Fruit fly (Drosophila melanogaster) whole organism, embryonic: ENCODE data around the gene UQCR-14L.

Source experiments
- CG10321 ChIP-seq: fragments of 200-800 bp; sonication (Bioruptor generic); IDR thresholded peaks from 2 replicates; pipeline ENCODE4 v1.3.6; 2022; ENCODE audit warnings: missing biosample characterization, missing genetic modification characterization
- CG11085 ChIP-seq: fragments of 200-800 bp; sonication (Bioruptor generic); IDR thresholded peaks from 2 replicates; pipeline ENCODE4 v1.3.6; 2022; ENCODE audit warnings: missing biosample characterization, missing genetic modification characterization
- CG11504 ChIP-seq: fragments of 200-800 bp; sonication (Bioruptor generic); optimal IDR thresholded peaks from 3 replicates; lab custom pipeline; 2019; ENCODE audit warnings: missing biosample characterization, mild to moderate bottlenecking, missing genetic modification characterization, moderate library complexity
- CG12155 ChIP-seq: fragments of 200-800 bp; sonication (Bioruptor generic); optimal IDR thresholded peaks from 3 replicates; lab custom pipeline; 2016; ENCODE audit warnings: missing biosample characterization, missing genetic modification characterization
- CG12219 ChIP-seq: fragments of 200-800 bp; sonication (Bioruptor generic); optimal IDR thresholded peaks from 3 replicates; lab custom pipeline; 2018; ENCODE audit warnings: missing biosample characterization, mild to moderate bottlenecking, missing genetic modification characterization
- CG13287 ChIP-seq: fragments of 200-800 bp; sonication (Bioruptor generic); IDR thresholded peaks from 2 replicates; pipeline ENCODE4 v1.3.6; 2022; ENCODE audit warnings: missing biosample characterization, missing genetic modification characterization; ENCODE audit not compliant: partially characterized antibody
- CG13296 ChIP-seq: fragments of 200-800 bp; sonication (Bioruptor generic); optimal IDR thresholded peaks from 3 replicates; lab custom pipeline; 2018; ENCODE audit warnings: missing biosample characterization, mild to moderate bottlenecking, missing genetic modification characterization
- CG14965 ChIP-seq: fragments of 200-800 bp; sonication (Bioruptor generic); optimal IDR thresholded peaks from 2 replicates; lab custom pipeline; 2016; ENCODE audit warnings: missing biosample characterization, missing genetic modification characterization, borderline replicate concordance
- CG17912 ChIP-seq: fragments of 200-800 bp; sonication (Bioruptor generic); optimal IDR thresholded peaks from 2 replicates; lab custom pipeline; 2018; ENCODE audit warnings: missing biosample characterization, mild to moderate bottlenecking, missing genetic modification characterization
- CG2678 ChIP-seq: fragments of 200-800 bp; sonication (Bioruptor generic); optimal IDR thresholded peaks from 3 replicates; lab custom pipeline; 2019; ENCODE audit warnings: missing biosample characterization, mild to moderate bottlenecking, missing genetic modification characterization, moderate library complexity
- CG32772 ChIP-seq: fragments of 200-800 bp; sonication (Bioruptor generic); IDR thresholded peaks from 2 replicates; pipeline ENCODE4 v1.3.6; 2022; ENCODE audit warnings: missing biosample characterization, missing genetic modification characterization
- CG4360 ChIP-seq: fragments of 200-800 bp; sonication (Bioruptor generic); IDR thresholded peaks from 2 replicates; pipeline ENCODE4 v1.3.6; 2022; ENCODE audit warnings: missing biosample characterization, missing genetic modification characterization
- CG4617 ChIP-seq: fragments of 200-800 bp; sonication (Bioruptor generic); optimal IDR thresholded peaks from 3 replicates; lab custom pipeline; 2016; ENCODE audit warnings: missing biosample characterization, missing genetic modification characterization, borderline replicate concordance
- CG6175 ChIP-seq: fragments of 200-800 bp; sonication (Bioruptor generic); IDR thresholded peaks from 3 replicates; pipeline ENCODE4 v1.3.6; 2022; ENCODE audit warnings: missing biosample characterization, missing genetic modification characterization
- CG7357 ChIP-seq: fragments of 200-800 bp; sonication (Bioruptor generic); IDR thresholded peaks from 3 replicates; pipeline ENCODE4 v1.3.6; 2022; ENCODE audit warnings: missing biosample characterization, missing genetic modification characterization
- CG7372 ChIP-seq: fragments of 200-800 bp; sonication (Bioruptor generic); IDR thresholded peaks from 2 replicates; pipeline ENCODE4 v1.3.6; 2022; ENCODE audit warnings: missing biosample characterization, missing genetic modification characterization
- CG7839 ChIP-seq: fragments of 200-800 bp; sonication (Bioruptor generic); optimal IDR thresholded peaks from 3 replicates; lab custom pipeline; 2018; ENCODE audit warnings: missing biosample characterization, mild to moderate bottlenecking, missing genetic modification characterization, moderate library complexity
- CG8290 ChIP-seq, 3 experiments: fragments of 200-800 bp; sonication (Bioruptor generic); optimal IDR thresholded peaks; 2 replicates each; lab custom pipeline; 2016 to 2019; ENCODE audit warnings: missing biosample characterization in 3 of 3, missing genetic modification characterization in 3 of 3, mild to moderate bottlenecking in 2 of 3, moderate library complexity in 1 of 3
- CG8388 ChIP-seq: fragments of 200-800 bp; sonication (Bioruptor generic); optimal IDR thresholded peaks from 2 replicates; lab custom pipeline; 2019; ENCODE audit warnings: missing biosample characterization, mild to moderate bottlenecking, missing genetic modification characterization, moderate library complexity
- CG9876 ChIP-seq: fragments of 200-800 bp; sonication (Bioruptor generic); optimal IDR thresholded peaks from 2 replicates; lab custom pipeline; 2016; ENCODE audit warnings: missing biosample characterization, missing genetic modification characterization
- Dbx ChIP-seq: fragments of 200-800 bp; sonication (Bioruptor generic); IDR thresholded peaks from 3 replicates; pipeline ENCODE4 v1.3.6; 2022; ENCODE audit warnings: missing biosample characterization, missing genetic modification characterization
- E2f2 ChIP-seq: fragments of 200-800 bp; sonication (Bioruptor generic); IDR thresholded peaks from 2 replicates; pipeline ENCODE4 v1.3.6; 2022; ENCODE audit warnings: missing biosample characterization, missing genetic modification characterization
- HmgD ChIP-seq: fragments of 200-800 bp; sonication (Bioruptor generic); optimal IDR thresholded peaks from 3 replicates; lab custom pipeline; 2016; ENCODE audit warnings: missing biosample characterization, missing genetic modification characterization
- Mrtf ChIP-seq: fragments of 200-800 bp; sonication (Bioruptor generic); IDR thresholded peaks from 3 replicates; pipeline ENCODE4 v1.3.6; 2022; ENCODE audit warnings: missing biosample characterization, missing genetic modification characterization
- Oaz ChIP-seq: fragments of 200-800 bp; sonication (Bioruptor generic); IDR thresholded peaks from 2 replicates; pipeline ENCODE4 v1.3.6; 2022; ENCODE audit warnings: missing biosample characterization, missing genetic modification characterization
- Pdp1 ChIP-seq, 2 experiments: fragments of 200-800 bp; sonication (Bioruptor generic); optimal IDR thresholded peaks; 3 replicates each; lab custom pipeline; 2016; ENCODE audit warnings: missing biosample characterization in 2 of 2, missing genetic modification characterization in 2 of 2, mild to moderate bottlenecking in 1 of 2, moderate library complexity in 1 of 2
- Poxn ChIP-seq: fragments of 200-800 bp; sonication (Bioruptor generic); IDR thresholded peaks from 2 replicates; pipeline ENCODE4 v1.3.6; 2022; ENCODE audit warnings: missing biosample characterization, missing genetic modification characterization
- Rfx ChIP-seq: fragments of 200-800 bp; sonication (Bioruptor generic); IDR thresholded peaks from 2 replicates; pipeline ENCODE4 v1.3.6; 2022; ENCODE audit warnings: missing biosample characterization, missing genetic modification characterization
- Six4 ChIP-seq: fragments of 200-800 bp; sonication (Bioruptor generic); optimal IDR thresholded peaks from 2 replicates; lab custom pipeline; 2016; ENCODE audit warnings: missing biosample characterization, missing genetic modification characterization
- Usf ChIP-seq: fragments of 200-800 bp; sonication (Bioruptor generic); optimal IDR thresholded peaks from 2 replicates; lab custom pipeline; 2017; ENCODE audit warnings: missing genotype, missing biosample characterization, missing genetic modification characterization
- Xrp1 ChIP-seq: fragments of 200-800 bp; sonication (Bioruptor generic); IDR thresholded peaks from 2 replicates; pipeline ENCODE4 v1.3.6; 2022; ENCODE audit warnings: missing biosample characterization, missing genetic modification characterization
- ato ChIP-seq: fragments of 200-800 bp; sonication (Bioruptor generic); IDR thresholded peaks from 2 replicates; pipeline ENCODE4 v1.3.6; 2022; ENCODE audit warnings: missing biosample characterization, missing genetic modification characterization; ENCODE audit not compliant: partially characterized antibody
- bbx ChIP-seq: fragments of 200-800 bp; sonication (Bioruptor generic); IDR thresholded peaks from 2 replicates; pipeline ENCODE4 v1.3.6; 2022; ENCODE audit warnings: missing biosample characterization, missing genetic modification characterization; ENCODE audit not compliant: partially characterized antibody
- bcd ChIP-seq: fragments of 200-800 bp; sonication (Bioruptor generic); optimal IDR thresholded peaks from 2 replicates; lab custom pipeline; 2017; ENCODE audit warnings: missing biosample characterization, mild to moderate bottlenecking, missing genetic modification characterization
- bsh ChIP-seq, 2 experiments: fragments of 200-800 bp; sonication (Bioruptor generic); optimal IDR thresholded peaks; 2 replicates each; lab custom pipeline; 2017 to 2018; ENCODE audit warnings: mild to moderate bottlenecking in 2 of 2, missing biosample characterization in 2 of 2, missing genetic modification characterization in 2 of 2, moderate library complexity in 1 of 2
- cas ChIP-seq: fragments of 200-800 bp; sonication (Bioruptor generic); IDR thresholded peaks from 2 replicates; pipeline ENCODE4 v1.3.6; 2022; ENCODE audit warnings: missing biosample characterization, missing genetic modification characterization
- danr ChIP-seq: fragments of 200-800 bp; sonication (Bioruptor generic); IDR thresholded peaks from 2 replicates; pipeline ENCODE4 v1.3.6; 2022; ENCODE audit warnings: missing biosample characterization, missing genetic modification characterization
- dmrt99B ChIP-seq: fragments of 200-800 bp; sonication (Bioruptor generic); optimal IDR thresholded peaks from 2 replicates; lab custom pipeline; 2018; ENCODE audit warnings: missing biosample characterization, mild to moderate bottlenecking, missing genetic modification characterization, moderate library complexity
- lilli ChIP-seq: fragments of 200-800 bp; sonication (Bioruptor generic); optimal IDR thresholded peaks from 3 replicates; lab custom pipeline; 2016; ENCODE audit warnings: missing biosample characterization, missing genetic modification characterization
- lola ChIP-seq, 3 experiments: fragments of >200 bp in 2 of 3; fragments of 200-800 bp in 1 of 3; sonication (Bioruptor generic) in 1 of 3; optimal IDR thresholded peaks; 2 replicates each; lab custom pipeline; 2017 to 2019; ENCODE audit warnings: missing biosample characterization in 3 of 3, missing genetic modification characterization in 3 of 3, mild to moderate bottlenecking in 1 of 3, moderate library complexity in 1 of 3
- lov ChIP-seq, 2 experiments: fragments of 200-800 bp in 1 of 2; fragments of >200 bp in 1 of 2; sonication (Bioruptor generic) in 1 of 2; IDR thresholded peaks in 1 of 2; optimal IDR thresholded peaks in 1 of 2; 2 replicates in 1 of 2; 3 replicates in 1 of 2; pipeline versions ENCODE4 v1.3.6 to Lab custom; 2017 to 2022; ENCODE audit warnings: missing biosample characterization in 1 of 2, missing genetic modification characterization in 1 of 2
- nmo ChIP-seq: fragments of 200-800 bp; sonication (Bioruptor generic); optimal IDR thresholded peaks from 2 replicates; lab custom pipeline; 2018; ENCODE audit warnings: missing biosample characterization, mild to moderate bottlenecking, missing genetic modification characterization, moderate library complexity
- odd ChIP-seq: fragments of 200-800 bp; sonication (Bioruptor generic); optimal IDR thresholded peaks from 2 replicates; lab custom pipeline; 2017; ENCODE audit warnings: missing biosample characterization, mild to moderate bottlenecking, missing genetic modification characterization
- repo ChIP-seq: fragments of 200-800 bp; sonication (Bioruptor generic); optimal IDR thresholded peaks from 2 replicates; lab custom pipeline; 2016; ENCODE audit warnings: missing biosample characterization, missing genetic modification characterization
- unpg ChIP-seq: fragments of 200-800 bp; sonication (Bioruptor generic); optimal IDR thresholded peaks from 3 replicates; lab custom pipeline; 2018; ENCODE audit warnings: missing biosample characterization, mild to moderate bottlenecking, missing genetic modification characterization, moderate library complexity
- zfh1 ChIP-seq: fragments of 200-800 bp; sonication (Bioruptor generic); IDR thresholded peaks from 3 replicates; pipeline ENCODE4 v1.3.6; 2022; ENCODE audit warnings: missing biosample characterization, missing genetic modification characterization
- zfh2 ChIP-seq: fragments of 200-800 bp; sonication (Bioruptor generic); optimal IDR thresholded peaks from 2 replicates; lab custom pipeline; 2016; ENCODE audit warnings: missing biosample characterization, missing genetic modification characterization

Gene UQCR-14L

DNA sequence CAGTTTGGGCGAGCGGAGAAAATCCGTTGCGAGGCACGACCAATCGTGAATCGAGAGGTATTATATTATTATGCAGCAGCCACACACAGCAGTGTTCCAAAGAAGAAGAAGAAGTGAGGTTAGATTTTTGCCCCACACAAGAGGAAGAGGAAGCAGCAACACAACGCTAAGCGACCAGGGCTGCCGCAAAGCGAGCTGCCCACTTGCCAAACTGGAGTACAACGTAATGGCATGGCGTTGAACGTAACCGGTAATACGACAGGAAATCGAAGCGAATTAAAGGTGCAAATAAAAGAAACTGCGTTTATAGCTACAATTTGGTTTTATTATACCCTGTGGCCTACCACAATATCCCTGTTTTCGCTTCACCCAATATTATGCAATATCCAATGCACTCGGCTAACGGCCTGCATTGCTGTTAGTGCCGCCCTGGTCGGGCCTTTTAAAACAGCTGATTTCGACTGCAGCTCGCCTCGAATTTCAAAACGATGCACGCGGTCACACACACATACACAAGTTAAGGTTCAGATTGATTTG lies 41.7 kb downstream of the UQCR-14L start (continued):
- TF ChIP-seq danr (GFP tag; lab: Robert Waterston, UW) (peak; percentile 32; the same call in 1 of the 2 replicates), CG10321 (GFP tag; lab: Robert Waterston, UW) (peak; percentile 48), bbx (peak; percentile 50; the same call in 1 of the 2 replicates), dmrt99B (tag; lab: Kevin White, UChicago) (peak; percentile 62), CG11085 (GFP tag; lab: Robert Waterston, UW) (peak; percentile 58; the same call in 1 of the 2 replicates), ato (GFP tag; lab: Robert Waterston, UW) (no peak), CG7839 (peak; percentile 75), Poxn (GFP tag; lab: Robert Waterston, UW) (peak; percentile 42; the same call in 1 of the 2 replicates), CG7357 (GFP tag; lab: Robert Waterston, UW) (0 out of 3 replicates have a peak, but pooled peaks have one; percentile 49), CG2678 (tag; lab: Kevin White, UChicago) (peak; percentile 74), lilli (peak; percentile 81), zfh2 (GFP tag; lab: Kevin White, UChicago) (peak; percentile 73), Usf (GFP tag; lab: Kevin White, UChicago) (peak; percentile 65), lola (GFP tag; optimal IDR thresholded peaks at IDR 0.05; lab: Kevin White, UChicago) (peak in 1 of 3 experiments; percentile 84), Oaz (GFP tag; lab: Robert Waterston, UW) (no peak), nmo (GFP tag; lab: Kevin White, UChicago) (peak; percentile 87), Six4 (peak; percentile 82), unpg (GFP tag; lab: Kevin White, UChicago) (peak; percentile 75), odd (GFP tag; lab: Kevin White, UChicago) (peak; percentile 53), CG13287 (peak; percentile 15; the same call in 1 of the 2 replicates), CG6175 (GFP tag; lab: Robert Waterston, UW) (peak; percentile 61; the same call in 1 of the 3 replicates), Xrp1 (GFP tag; lab: Robert Waterston, UW) (peak; percentile 86), Mrtf (0 out of 3 replicates have a peak, but pooled peaks have one; percentile 8), CG4360 (no peak), CG14965 (GFP tag; lab: Kevin White, UChicago) (peak; percentile 20), CG11504 (peak; percentile 74), bcd (GFP tag; lab: Kevin White, UChicago) (peak; percentile 86), Dbx (GFP tag; lab: Robert Waterston, UW) (peak; percentile 70; the same call in 2 of the 3 replicates), CG12155 (peak; percentile 40), repo (peak; percentile 73), Rfx (GFP tag; lab: Robert Waterston, UW) (peak; percentile 77), CG8388 (GFP tag; lab: Kevin White, UChicago) (peak; percentile 54), CG8290 (GFP tag; optimal IDR thresholded peaks at IDR 0.05; lab: Kevin White, UChicago) (peak; percentile 63), CG8290 (tag; optimal IDR thresholded peaks at IDR 0.05; lab: Kevin White, UChicago) (peak; percentile 31 to 72), zfh1 (peak; percentile 79), cas (GFP tag; lab: Robert Waterston, UW) (0 out of 2 replicates have a peak, but pooled peaks have one; percentile 30), CG12219 (peak; percentile 78), E2f2 (GFP tag; lab: Robert Waterston, UW) (peak; percentile 46; the same call in 1 of the 2 replicates), lov (optimal IDR thresholded peaks at IDR 0.05; lab: Kevin White, UChicago) (no peak), lov (GFP tag; IDR thresholded peaks at IDR 0.05; lab: Robert Waterston, UW) (peak; percentile 49; the same call in 1 of the 3 replicates), HmgD (GFP tag; lab: Kevin White, UChicago) (peak; percentile 60), CG9876 (GFP tag; lab: Kevin White, UChicago) (peak; percentile 81), Pdp1 (GFP tag; optimal IDR thresholded peaks at IDR 0.05; lab: Kevin White, UChicago) (peak; percentile 74 to 98), CG32772 (GFP tag; lab: Robert Waterston, UW) (peak; percentile 59), bsh (GFP tag; optimal IDR thresholded peaks at IDR 0.05; lab: Kevin White, UChicago) (peak in 1 of 2 experiments; percentile 70), CG4617 (GFP tag; lab: Kevin White, UChicago) (peak; percentile 47), CG13296 (GFP tag; lab: Kevin White, UChicago) (peak; percentile 76), CG17912 (GFP tag; lab: Kevin White, UChicago) (peak; percentile 28), CG7372 (GFP tag; lab: Robert Waterston, UW) (peak; percentile 68)
